Worm (Caenorhabditis elegans) whole organism, young adult: ENCODE data around the gene F11D11.12.

Experiments
- let-607 ChIP-seq, 2 experiments: fragments of 200-800 bp in 1 of 2; sonication (Bioruptor generic) in 1 of 2; sonication (generic microtip) in 1 of 2; optimal IDR thresholded peaks; 2 replicates each; lab custom pipeline; 2016 to 2018; ENCODE audit warnings: mild to moderate bottlenecking in 2 of 2, missing compliant biosample characterization in 2 of 2, missing genetic modification characterization in 2 of 2, moderate library complexity in 2 of 2, missing genotype in 1 of 2
- mcd-1 ChIP-seq: fragments of 200-800 bp; sonication (Bioruptor generic); IDR thresholded peaks from 2 replicates; pipeline ENCODE4 v1.3.6; 2022; ENCODE audit warnings: missing genetic modification reagents, missing genetic modification characterization, missing compliant biosample characterization

DNA sequence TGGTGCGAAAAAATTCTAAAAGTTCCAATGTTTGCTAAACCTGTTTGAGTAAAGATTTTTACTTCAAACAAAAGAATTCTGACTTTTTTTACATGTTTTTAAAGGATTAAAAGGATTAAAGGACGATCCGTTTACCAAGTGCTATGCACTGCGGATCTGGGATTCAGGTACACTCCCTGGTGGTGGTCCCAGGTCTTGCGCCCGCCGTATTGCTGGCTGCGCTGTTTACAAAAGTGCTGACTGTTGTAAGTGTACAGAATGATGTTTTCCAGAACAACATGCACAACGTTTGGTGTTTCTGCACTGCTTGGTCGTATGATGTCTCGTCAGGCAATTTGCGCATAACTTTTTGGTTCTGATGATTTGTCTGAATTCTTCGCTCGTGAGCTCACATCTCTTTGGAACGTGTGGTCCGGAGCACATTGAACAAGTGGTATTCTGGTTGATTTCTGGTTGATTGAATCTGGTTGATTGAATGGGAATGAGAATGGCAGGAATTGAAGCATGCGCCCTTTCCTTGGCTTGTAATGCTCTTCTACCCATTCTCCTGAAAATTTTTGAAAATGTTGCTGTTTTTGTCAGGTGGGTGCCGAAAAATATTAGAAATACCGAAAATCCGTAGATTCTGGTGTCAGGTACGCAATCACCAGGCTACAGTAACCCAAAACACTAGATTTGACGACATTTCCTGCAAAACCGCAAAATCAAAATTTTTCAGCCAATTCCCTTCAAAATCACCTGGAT is 45.0 kb downstream of the F11D11.12 start:
- TF ChIP-seq let-607 (tag; optimal IDR thresholded peaks at IDR 0.05; lab: Kevin White, UChicago) (no peak), mcd-1 (GFP tag; lab: Robert Waterston, UW) (0 out of 2 replicates have a peak, but pooled peaks have one; percentile 35)
